Fruit fly (Drosophila melanogaster): ENCODE data around the gene CG13771.
A peak's percentile ranks its signal among the peaks of the same experiment; 100 is the strongest.

The CG13771 gene

dm6 chr2L:6614229-6614935, 49.0 kb downstream of the CG13771 start:
- peak; percentile 2 for TF ChIP-seq noc (tag; optimal IDR thresholded peaks at IDR 0.05)

dm6 chr2L:6613156-6613555, 50.3 kb downstream of the CG13771 start:
- no peak for TF ChIP-seq noc (tag; optimal IDR thresholded peaks at IDR 0.05)

- peak; percentile 100 for TF ChIP-seq noc (tag; optimal IDR thresholded peaks at IDR 0.05)
Observed at dm6 chr2L:6612477-6613004, 50.9 kb downstream of the CG13771 start.
